Worm (Caenorhabditis elegans): ENCODE measurements around the gene sms-1.

ce11 chrIV:11459684-11460083 is 38.3 kb downstream of the sms-1 start, which contains the start of gene npr-3:
- TF ChIP-seq unc-62 (GFP tag; optimal IDR thresholded peaks at IDR 0.05) (no peak), ama-1 (optimal IDR thresholded peaks at IDR 0.05) (no peak), nhr-11 (tag; optimal IDR thresholded peaks at IDR 0.05) (no peak), fkh-10 (GFP tag; optimal IDR thresholded peaks at IDR 0.05) (no peak), nhr-76 (tag; optimal IDR thresholded peaks at IDR 0.05) (no peak), nhr-12 (tag; optimal IDR thresholded peaks at IDR 0.05) (no peak), lin-15B (tag; optimal IDR thresholded peaks at IDR 0.05) (no peak), ceh-82 (tag; optimal IDR thresholded peaks at IDR 0.05) (no peak), unc-39 (tag; optimal IDR thresholded peaks at IDR 0.05) (no peak), ztf-4 (tag; optimal IDR thresholded peaks at IDR 0.05) (no peak), nhr-28 (tag; optimal IDR thresholded peaks at IDR 0.05) (no peak), tbx-2 (tag; optimal IDR thresholded peaks at IDR 0.05) (no peak)
